Fruit fly (Drosophila melanogaster) whole organism, embryonic: ENCODE measurements around the gene Ufd4.
A peak's percentile ranks its signal among the peaks of the same experiment; 100 is the strongest.

ENCODE experiments used
- Atf6 ChIP-seq: fragments of 200-800 bp; sonication (Bioruptor generic); IDR thresholded peaks from 2 replicates; pipeline ENCODE4 v1.3.6; 2022; ENCODE audit warnings: missing biosample characterization, missing genetic modification characterization
- Blimp-1 ChIP-seq: fragments of 200-800 bp; sonication (Bioruptor generic); optimal IDR thresholded peaks from 3 replicates; lab custom pipeline; 2018; ENCODE audit warnings: missing biosample characterization, missing genetic modification characterization, mild to moderate bottlenecking, moderate library complexity, missing genetic modification reagents
- CG10431 ChIP-seq: fragments of 200-800 bp; sonication (Bioruptor generic); optimal IDR thresholded peaks from 3 replicates; lab custom pipeline; 2018; ENCODE audit warnings: missing biosample characterization, mild to moderate bottlenecking, missing genetic modification characterization
- CG10565 ChIP-seq: fragments of 200-800 bp; sonication (Bioruptor generic); optimal IDR thresholded peaks from 3 replicates; lab custom pipeline; 2016; ENCODE audit warnings: missing biosample characterization, mild to moderate bottlenecking, missing genetic modification characterization
- CG1233 ChIP-seq: fragments of 200-800 bp; sonication (Bioruptor generic); optimal IDR thresholded peaks from 4 replicates; lab custom pipeline; 2018; ENCODE audit warnings: missing biosample characterization, mild to moderate bottlenecking, missing genetic modification characterization
- CG12659 ChIP-seq: fragments of 200-800 bp; sonication (Bioruptor generic); optimal IDR thresholded peaks from 3 replicates; lab custom pipeline; 2017; ENCODE audit warnings: mild to moderate bottlenecking, missing biosample characterization, missing genetic modification reagents, missing genetic modification characterization
- CG13296 ChIP-seq: fragments of 200-800 bp; sonication (Bioruptor generic); optimal IDR thresholded peaks from 3 replicates; lab custom pipeline; 2018; ENCODE audit warnings: missing biosample characterization, mild to moderate bottlenecking, missing genetic modification characterization
- CG1529 ChIP-seq: fragments of 200-800 bp; sonication (Bioruptor generic); optimal IDR thresholded peaks from 3 replicates; lab custom pipeline; 2018; ENCODE audit warnings: missing biosample characterization, missing genetic modification characterization
- CG1603 ChIP-seq: fragments of 200-800 bp; sonication (Bioruptor generic); optimal IDR thresholded peaks from 2 replicates; lab custom pipeline; 2019; ENCODE audit warnings: missing biosample characterization, mild to moderate bottlenecking, missing genetic modification characterization, moderate library complexity
- CG16813 ChIP-seq: fragments of 200-800 bp; sonication (Bioruptor generic); IDR thresholded peaks from 3 replicates; pipeline ENCODE4 v1.3.6; 2022; ENCODE audit warnings: missing biosample characterization, missing genetic modification characterization; ENCODE audit not compliant: partially characterized antibody
- CG17361 ChIP-seq: fragments of 200-800 bp; sonication (Bioruptor generic); IDR thresholded peaks from 3 replicates; pipeline ENCODE4 v1.3.6; 2022; ENCODE audit warnings: missing biosample characterization, missing genetic modification characterization
- CG17829 ChIP-seq: fragments of 200-800 bp; optimal IDR thresholded peaks from 2 replicates; lab custom pipeline; 2019; ENCODE audit warnings: missing biosample characterization, mild to moderate bottlenecking, missing genetic modification characterization, moderate library complexity
- CG2712 ChIP-seq: fragments of 200-800 bp; optimal IDR thresholded peaks from 3 replicates; lab custom pipeline; 2019; ENCODE audit warnings: missing biosample characterization, mild to moderate bottlenecking, missing genetic modification characterization, moderate library complexity
- CG31388 ChIP-seq: fragments of 200-800 bp; sonication (Bioruptor generic); optimal IDR thresholded peaks from 2 replicates; lab custom pipeline; 2016; ENCODE audit warnings: missing biosample characterization, missing genetic modification characterization
- CG32767 ChIP-seq: fragments of 200-800 bp; sonication (Bioruptor generic); IDR thresholded peaks from 2 replicates; pipeline ENCODE4 v1.3.6; 2022; ENCODE audit warnings: missing biosample characterization, missing genetic modification characterization
- CG34376 ChIP-seq: fragments of 200-800 bp; sonication (Bioruptor generic); optimal IDR thresholded peaks from 2 replicates; lab custom pipeline; 2018; ENCODE audit warnings: missing biosample characterization, mild to moderate bottlenecking, missing genetic modification characterization
- CG7987 ChIP-seq: fragments of 200-800 bp; sonication (Bioruptor generic); optimal IDR thresholded peaks from 2 replicates; lab custom pipeline; 2018; ENCODE audit warnings: missing biosample characterization, mild to moderate bottlenecking, missing genetic modification characterization, moderate library complexity
- CG8089 ChIP-seq: fragments of 200-800 bp; sonication (Bioruptor generic); optimal IDR thresholded peaks from 3 replicates; lab custom pipeline; 2016; ENCODE audit warnings: missing biosample characterization, missing genetic modification characterization
- CrebB ChIP-seq: fragments of 200-800 bp; sonication (Bioruptor generic); optimal IDR thresholded peaks from 3 replicates; lab custom pipeline; 2018; ENCODE audit warnings: missing biosample characterization, mild to moderate bottlenecking, missing genetic modification characterization
- Deaf1 ChIP-seq: fragments of 200-800 bp; optimal IDR thresholded peaks from 3 replicates; lab custom pipeline; 2019; ENCODE audit warnings: missing biosample characterization, mild to moderate bottlenecking, missing genetic modification characterization, moderate library complexity
- Fer1 ChIP-seq: fragments of 200-800 bp; sonication (Bioruptor generic); optimal IDR thresholded peaks from 2 replicates; lab custom pipeline; 2017; ENCODE audit warnings: missing biosample characterization, mild to moderate bottlenecking, missing genetic modification characterization
- H2.0 ChIP-seq: fragments of 200-800 bp; sonication (Bioruptor generic); IDR thresholded peaks from 2 replicates; pipeline ENCODE4 v1.3.6; 2022; ENCODE audit warnings: missing biosample characterization, missing genetic modification characterization
- HLH3B ChIP-seq: fragments of 200-800 bp; sonication (Bioruptor generic); IDR thresholded peaks from 2 replicates; pipeline ENCODE4 v1.3.6; 2022; ENCODE audit warnings: missing biosample characterization, missing genetic modification characterization
- Hey ChIP-seq: fragments of 200-800 bp; sonication (Bioruptor generic); optimal IDR thresholded peaks from 3 replicates; lab custom pipeline; 2018; ENCODE audit warnings: missing biosample characterization, mild to moderate bottlenecking, missing genetic modification characterization
- Meics ChIP-seq: fragments of 200-800 bp; sonication (Bioruptor generic); optimal IDR thresholded peaks from 2 replicates; lab custom pipeline; 2017; ENCODE audit warnings: missing biosample characterization, mild to moderate bottlenecking, missing genetic modification characterization
- Myb ChIP-seq: fragments of 200-800 bp; sonication (Bioruptor generic); optimal IDR thresholded peaks from 2 replicates; lab custom pipeline; 2016; ENCODE audit warnings: missing biosample characterization, missing genetic modification characterization
- Scr ChIP-seq: fragments of 200-800 bp; sonication (Bioruptor generic); IDR thresholded peaks from 2 replicates; pipeline ENCODE4 v1.3.6; 2022; ENCODE audit warnings: missing biosample characterization, missing genetic modification characterization; ENCODE audit not compliant: partially characterized antibody
- Sry-δ ChIP-seq: fragments of 200-800 bp; sonication (Bioruptor generic); optimal IDR thresholded peaks from 2 replicates; lab custom pipeline; 2016; ENCODE audit warnings: missing biosample characterization, missing genetic modification characterization
- az2 ChIP-seq: fragments of 200-800 bp; sonication (Bioruptor generic); optimal IDR thresholded peaks from 3 replicates; lab custom pipeline; 2016; ENCODE audit warnings: missing biosample characterization, missing genetic modification characterization
- bigmax ChIP-seq: fragments of 200-800 bp; sonication (Bioruptor generic); optimal IDR thresholded peaks from 2 replicates; lab custom pipeline; 2018; ENCODE audit warnings: missing biosample characterization, mild to moderate bottlenecking, missing genetic modification characterization
- cg ChIP-seq: fragments of 200-800 bp; sonication (Bioruptor generic); optimal IDR thresholded peaks from 3 replicates; lab custom pipeline; 2019; ENCODE audit warnings: missing biosample characterization, mild to moderate bottlenecking, missing genetic modification characterization, moderate library complexity
- dimm ChIP-seq: fragments of 200-800 bp; sonication (Bioruptor generic); IDR thresholded peaks from 2 replicates; pipeline ENCODE4 v1.3.6; 2022; ENCODE audit warnings: missing biosample characterization, missing genetic modification characterization
- dmrt11E ChIP-seq: fragments of 200-800 bp; sonication (Bioruptor generic); optimal IDR thresholded peaks from 3 replicates; lab custom pipeline; 2018; ENCODE audit warnings: missing biosample characterization, mild to moderate bottlenecking, missing genetic modification characterization, moderate library complexity
- hbn ChIP-seq: fragments of 200-800 bp; sonication (Bioruptor generic); IDR thresholded peaks from 2 replicates; pipeline ENCODE4 v1.3.6; 2022; ENCODE audit warnings: missing biosample characterization, missing genetic modification characterization; ENCODE audit not compliant: partially characterized antibody
- her ChIP-seq: fragments of 200-800 bp; sonication (Bioruptor generic); optimal IDR thresholded peaks from 2 replicates; lab custom pipeline; 2016; ENCODE audit warnings: missing biosample characterization, missing genetic modification characterization
- insv ChIP-seq, 2 experiments: fragments of 200-800 bp; sonication (Bioruptor generic); optimal IDR thresholded peaks; 3 replicates each; lab custom pipeline; 2016 to 2018; ENCODE audit warnings: missing biosample characterization in 2 of 2, missing genetic modification characterization in 2 of 2
- lbe ChIP-seq: fragments of 200-800 bp; sonication (Bioruptor generic); optimal IDR thresholded peaks from 2 replicates; lab custom pipeline; 2016; ENCODE audit warnings: missing biosample characterization, mild to moderate bottlenecking, missing genetic modification characterization
- lola ChIP-seq, 3 experiments: fragments of >200 bp in 2 of 3; fragments of 200-800 bp in 1 of 3; sonication (Bioruptor generic) in 1 of 3; optimal IDR thresholded peaks; 2 replicates each; lab custom pipeline; 2017 to 2019; ENCODE audit warnings: missing biosample characterization in 3 of 3, missing genetic modification characterization in 3 of 3, mild to moderate bottlenecking in 1 of 3, moderate library complexity in 1 of 3
- nau ChIP-seq: fragments of 200-800 bp; sonication (Bioruptor generic); optimal IDR thresholded peaks from 3 replicates; lab custom pipeline; 2017; ENCODE audit warnings: missing biosample characterization, mild to moderate bottlenecking, missing genetic modification characterization, missing genetic modification reagents
- nerfin-1 ChIP-seq: fragments of 200-800 bp; sonication (Bioruptor generic); optimal IDR thresholded peaks from 3 replicates; lab custom pipeline; 2019; ENCODE audit warnings: missing biosample characterization, mild to moderate bottlenecking, missing genetic modification characterization, moderate library complexity
- odd ChIP-seq: fragments of 200-800 bp; sonication (Bioruptor generic); optimal IDR thresholded peaks from 2 replicates; lab custom pipeline; 2017; ENCODE audit warnings: missing biosample characterization, mild to moderate bottlenecking, missing genetic modification characterization
- peb ChIP-seq: fragments of 200-800 bp; sonication (Bioruptor generic); IDR thresholded peaks from 2 replicates; pipeline ENCODE4 v1.3.6; 2022; ENCODE audit warnings: missing biosample characterization, missing genetic modification characterization
- pzg ChIP-seq: fragments of 200-800 bp; sonication (Bioruptor generic); optimal IDR thresholded peaks from 3 replicates; lab custom pipeline; 2018; ENCODE audit warnings: missing biosample characterization, mild to moderate bottlenecking, missing genetic modification characterization, moderate library complexity
- scrt ChIP-seq: fragments of 200-800 bp; sonication (Bioruptor generic); optimal IDR thresholded peaks from 2 replicates; lab custom pipeline; 2018; ENCODE audit warnings: missing biosample characterization, mild to moderate bottlenecking, missing genetic modification characterization, moderate library complexity
- tin ChIP-seq: fragments of 200-800 bp; sonication (Bioruptor generic); optimal IDR thresholded peaks from 3 replicates; lab custom pipeline; 2016; ENCODE audit warnings: missing biosample characterization, missing genetic modification characterization
- tll ChIP-seq, 2 experiments: fragments of 200-800 bp in 1 of 2; fragments of >200 bp in 1 of 2; sonication (Bioruptor generic) in 1 of 2; optimal IDR thresholded peaks; 2 replicates each; lab custom pipeline; 2017 to 2019; ENCODE audit warnings: missing biosample characterization in 2 of 2, missing genetic modification characterization in 2 of 2, mild to moderate bottlenecking in 1 of 2, moderate library complexity in 1 of 2
- trem ChIP-seq: fragments of 200-800 bp; optimal IDR thresholded peaks from 3 replicates; lab custom pipeline; 2019; ENCODE audit warnings: missing biosample characterization, mild to moderate bottlenecking, missing genetic modification characterization, moderate library complexity
- twi ChIP-seq: fragments of 200-800 bp; optimal IDR thresholded peaks from 2 replicates; lab custom pipeline; 2019; ENCODE audit warnings: missing biosample characterization, mild to moderate bottlenecking, missing genetic modification characterization, moderate library complexity

The Ufd4 gene

DNA sequence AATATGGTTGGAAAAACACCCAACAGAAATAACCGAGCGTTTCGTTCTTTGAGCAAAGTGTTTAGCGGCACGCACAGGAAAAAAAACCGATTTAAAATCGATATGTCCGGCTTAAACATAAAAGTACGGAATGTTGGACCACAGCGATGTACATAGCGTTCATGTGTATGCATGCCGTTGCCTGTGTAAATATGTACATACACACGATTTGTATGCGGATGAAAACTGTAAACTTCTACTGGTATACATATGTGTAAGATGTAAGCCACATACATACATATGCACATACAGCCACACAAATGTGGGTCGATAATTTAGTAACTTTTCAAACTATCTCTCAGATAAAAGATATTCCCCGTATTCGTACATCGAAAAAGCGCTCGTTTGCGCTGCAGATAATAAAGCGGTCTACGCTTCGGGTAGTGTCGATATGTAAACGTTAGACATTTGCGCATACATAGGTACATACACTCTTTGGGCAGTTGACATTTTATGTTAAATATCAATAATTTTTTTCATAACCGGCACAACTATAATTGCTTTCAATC lies 42.4 kb downstream of the Ufd4 start (continued):
- TF ChIP-seq HLH3B (GFP tag; lab: Robert Waterston, UW) (peak; percentile 29; the same call in 1 of the 2 replicates), CG32767 (GFP tag; lab: Robert Waterston, UW) (peak; percentile 69; the same call in 1 of the 2 replicates), CG1529 (peak; percentile 40), scrt (no peak), nerfin-1 (tag; lab: Kevin White, UChicago) (peak; percentile 91), odd (GFP tag; lab: Kevin White, UChicago) (peak; percentile 11), CG13296 (GFP tag; lab: Kevin White, UChicago) (peak; percentile 80), CG1233 (peak; percentile 78), CG10431 (GFP tag; lab: Kevin White, UChicago) (peak; percentile 19), CG2712 (tag; lab: Kevin White, UChicago) (peak; percentile 9), nau (GFP tag; lab: Kevin White, UChicago) (peak; percentile 3), Scr (GFP tag; lab: Robert Waterston, UW) (0 out of 2 replicates have a peak, but pooled peaks have one; percentile 17), Deaf1 (tag; lab: Kevin White, UChicago) (peak; percentile 81), lola (GFP tag; optimal IDR thresholded peaks at IDR 0.05; lab: Kevin White, UChicago) (peak in 1 of 3 experiments; percentile 51), Blimp-1 (GFP tag; lab: Kevin White, UChicago) (no peak), insv (GFP tag; optimal IDR thresholded peaks at IDR 0.05; lab: Kevin White, UChicago) (peak in 1 of 2 experiments; percentile 55), CrebB (peak; percentile 64), peb (GFP tag; lab: Robert Waterston, UW) (peak; percentile 33; the same call in 1 of the 2 replicates), dmrt11E (peak; percentile 39), twi (tag; lab: Kevin White, UChicago) (peak; percentile 53), CG7987 (GFP tag; lab: Kevin White, UChicago) (peak; percentile 72), Meics (GFP tag; lab: Kevin White, UChicago) (no peak)
- TF ChIP-seq, all 482 proteins: peak for 88

DNA sequence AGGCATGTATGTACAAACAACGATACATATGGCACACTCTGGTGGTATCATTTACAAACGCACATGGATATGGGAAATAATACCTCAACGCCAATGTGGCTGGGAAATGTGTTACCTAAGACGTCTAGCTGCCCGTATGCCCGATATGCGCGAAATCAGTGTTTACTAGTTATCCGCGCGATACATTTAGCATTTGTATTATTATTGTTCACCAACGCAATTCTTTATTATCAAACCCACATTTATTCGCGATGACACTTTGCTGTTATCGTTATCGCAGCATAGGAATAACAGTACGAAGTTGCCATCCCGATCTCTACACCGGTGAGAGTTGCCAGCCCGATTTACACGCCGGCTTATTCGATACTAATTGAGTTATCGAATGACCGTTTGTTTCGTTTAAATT lies 45.4 kb downstream of the Ufd4 start, which contains the start of gene chico:
Gene chico, minus strand, starts transcription at position 294 of the 406 bp plus-strand sequence.
- TF ChIP-seq CG16813 (GFP tag; lab: Robert Waterston, UW) (peak; percentile 53), hbn (GFP tag; lab: Robert Waterston, UW) (peak; percentile 52), pzg (GFP tag; lab: Kevin White, UChicago) (peak; percentile 97), tll (GFP tag; optimal IDR thresholded peaks at IDR 0.05; lab: Kevin White, UChicago) (no peak), CG34376 (GFP tag; lab: Kevin White, UChicago) (peak; percentile 63), CG17829 (tag; lab: Kevin White, UChicago) (peak; percentile 53), az2 (GFP tag; lab: Kevin White, UChicago) (no peak), trem (tag; lab: Kevin White, UChicago) (peak; percentile 80), Sry-δ (peak; percentile 93), her (peak; percentile 42), lbe (GFP tag; lab: Kevin White, UChicago) (no peak), CG12659 (GFP tag; lab: Kevin White, UChicago) (peak; percentile 77), Myb (GFP tag; lab: Kevin White, UChicago) (peak; percentile 90), Hey (tag; lab: Kevin White, UChicago) (no peak), cg (peak; percentile 15), CG8089 (no peak), tin (GFP tag; lab: Kevin White, UChicago) (no peak), Fer1 (GFP tag; lab: Kevin White, UChicago) (peak; percentile 27), dimm (no peak), CG17361 (GFP tag; lab: Robert Waterston, UW) (no peak; the same call in 2 of the 3 replicates), CG10565 (GFP tag; lab: Kevin White, UChicago) (no peak), CG1603 (tag; lab: Kevin White, UChicago) (peak; percentile 83), CG31388 (GFP tag; lab: Kevin White, UChicago) (no peak), H2.0 (no peak), Atf6 (GFP tag; lab: Robert Waterston, UW) (0 out of 2 replicates have a peak, but pooled peaks have one; percentile 12), bigmax (GFP tag; lab: Kevin White, UChicago) (peak; percentile 13), CG7987 (GFP tag; lab: Kevin White, UChicago) (peak; percentile 29)
